Fruit fly (Drosophila melanogaster): ENCODE data around the gene CG34299.

CG34299 gene

DNA sequence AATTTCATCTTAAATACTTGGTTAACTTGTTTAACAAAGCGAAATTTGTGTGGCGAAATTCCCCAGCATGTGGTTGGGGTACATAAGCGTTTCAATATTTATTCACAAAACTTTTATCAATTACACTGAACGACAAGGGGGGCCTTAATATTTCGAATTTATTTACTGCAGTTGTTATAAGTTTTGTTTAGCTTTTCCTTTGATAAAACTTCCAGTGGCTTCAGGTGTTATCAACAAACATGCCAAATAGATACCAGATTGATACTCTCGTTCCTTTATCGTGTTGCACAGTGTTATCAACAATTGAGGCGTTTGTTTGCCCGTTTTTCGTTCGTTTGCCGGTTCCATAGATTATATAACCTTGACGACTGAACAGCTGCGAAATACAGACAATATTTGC is 30.9 kb downstream of the CG34299 start (continued):
- TF ChIP-seq CG5245 (GFP tag; optimal IDR thresholded peaks at IDR 0.05) (no peak), CG14014 (GFP tag; IDR thresholded peaks at IDR 0.05) (peak; percentile 28; the same call in 1 of the 2 replicates), Hmx (GFP tag; optimal IDR thresholded peaks at IDR 0.05) (no peak), CG4282 (GFP tag; optimal IDR thresholded peaks at IDR 0.05) (no peak), sim (GFP tag; IDR thresholded peaks at IDR 0.05) (no peak), ewg (GFP tag; optimal IDR thresholded peaks at IDR 0.05) (no peak), Aef1 (GFP tag; IDR thresholded peaks at IDR 0.05) (0 out of 3 replicates have a peak, but pooled peaks have one; percentile 14), CG6254 (GFP tag; optimal IDR thresholded peaks at IDR 0.05) (no peak)

DNA sequence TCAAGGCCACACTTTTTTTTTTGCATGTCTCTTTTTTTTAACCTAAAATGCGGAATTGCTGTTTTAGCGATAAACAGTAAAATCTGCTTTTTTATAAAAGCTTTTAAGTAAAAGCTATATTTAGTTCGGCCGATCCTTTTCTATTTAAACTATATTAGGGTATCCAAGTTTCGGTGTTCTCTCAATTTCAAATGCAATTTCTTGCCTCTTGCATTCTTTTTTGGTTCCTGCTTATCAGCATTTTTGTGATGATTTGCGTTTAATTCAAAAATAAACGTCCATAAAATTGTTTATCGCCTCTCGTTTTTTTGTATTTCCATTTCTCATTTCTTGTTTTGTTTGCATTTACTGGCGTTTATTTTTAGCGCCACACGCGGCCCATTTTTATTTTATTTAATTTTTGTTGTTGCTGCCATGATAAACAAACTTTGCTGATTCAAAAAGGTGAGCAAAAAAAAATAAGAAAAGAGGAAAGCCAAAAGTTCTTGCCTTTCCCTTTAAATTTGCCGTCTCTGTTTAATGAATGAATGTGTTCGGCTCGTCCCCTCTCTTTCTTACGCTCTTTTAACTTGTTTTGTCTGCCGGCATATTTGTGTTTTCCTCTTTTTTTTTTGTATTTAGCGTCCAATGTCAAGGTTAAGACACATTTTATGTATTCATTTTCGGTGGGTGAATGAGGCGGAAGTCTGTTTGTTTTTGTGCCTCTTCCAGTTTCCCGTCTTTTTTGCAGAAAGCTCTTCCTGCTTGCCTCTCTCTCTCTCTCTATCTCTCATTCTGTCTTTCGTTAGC is 32.2 kb downstream of the CG34299 start:
- TF ChIP-seq corto (GFP tag; optimal IDR thresholded peaks at IDR 0.05): peak; percentile 72
- peak in 1 of 2 experiments; percentile 1 for TF ChIP-seq Eip74EF (GFP tag; optimal IDR thresholded peaks at IDR 0.05)
- no peak for TF ChIP-seq CoRest (tag; optimal IDR thresholded peaks at IDR 0.05)
- no peak for TF ChIP-seq fd96Cb (tag; optimal IDR thresholded peaks at IDR 0.05)
- TF ChIP-seq pzg (GFP tag; optimal IDR thresholded peaks at IDR 0.05): no peak
- TF ChIP-seq CG1647 (GFP tag; optimal IDR thresholded peaks at IDR 0.05): no peak
- no peak for TF ChIP-seq Stat92E (GFP tag; optimal IDR thresholded peaks at IDR 0.05)
- no peak for TF ChIP-seq Fer2 (tag; optimal IDR thresholded peaks at IDR 0.05)
- no peak for TF ChIP-seq trh (GFP tag; optimal IDR thresholded peaks at IDR 0.05)
- no peak for TF ChIP-seq CG4730 (GFP tag; IDR thresholded peaks at IDR 0.05)
- TF ChIP-seq unc-4 (GFP tag; IDR thresholded peaks at IDR 0.05; ENCODE audit: partially characterized antibody): no peak
- TF ChIP-seq nom (GFP tag; optimal IDR thresholded peaks at IDR 0.05): peak; percentile 15
- TF ChIP-seq CG33557 (GFP tag; optimal IDR thresholded peaks at IDR 0.05): no peak
- TF ChIP-seq CG3065 (GFP tag; optimal IDR thresholded peaks at IDR 0.05): no peak
- TF ChIP-seq CkIIα-i1 (GFP tag; IDR thresholded peaks at IDR 0.05): no peak
- no peak for TF ChIP-seq Spps (tag; optimal IDR thresholded peaks at IDR 0.05)
- no peak for TF ChIP-seq MTF-1 (GFP tag; optimal IDR thresholded peaks at IDR 0.05; ENCODE audit: borderline replicate concordance)
- no peak for TF ChIP-seq eve (GFP tag; optimal IDR thresholded peaks at IDR 0.05)
- no peak for TF ChIP-seq ems (GFP tag; optimal IDR thresholded peaks at IDR 0.05)
- peak; percentile 64 for TF ChIP-seq abd-A (tag; optimal IDR thresholded peaks at IDR 0.05)
- no peak for TF ChIP-seq kni (GFP tag; optimal IDR thresholded peaks at IDR 0.05)
- no peak for TF ChIP-seq CG2712 (tag; optimal IDR thresholded peaks at IDR 0.05)
- no peak for TF ChIP-seq CG10274 (GFP tag; optimal IDR thresholded peaks at IDR 0.05)
- no peak for TF ChIP-seq lov (optimal IDR thresholded peaks at IDR 0.05)
- no peak for TF ChIP-seq lov (GFP tag; IDR thresholded peaks at IDR 0.05)
- no peak for TF ChIP-seq dysf (GFP tag; IDR thresholded peaks at IDR 0.05)
- peak; percentile 43 for TF ChIP-seq sqz (GFP tag; optimal IDR thresholded peaks at IDR 0.05)
- TF ChIP-seq onecut (GFP tag; IDR thresholded peaks at IDR 0.05): no peak
- TF ChIP-seq CG4854 (GFP tag; optimal IDR thresholded peaks at IDR 0.05): no peak
- TF ChIP-seq dmrt11E (tag; optimal IDR thresholded peaks at IDR 0.05): no peak
- no peak for TF ChIP-seq zen2 (GFP tag; IDR thresholded peaks at IDR 0.05; ENCODE audit: partially characterized antibody)
- TF ChIP-seq CG3847 (GFP tag; IDR thresholded peaks at IDR 0.05): no peak
- TF ChIP-seq CG7963 (GFP tag; IDR thresholded peaks at IDR 0.05; ENCODE audit: partially characterized antibody): no peak
- TF ChIP-seq CG16815 (GFP tag; optimal IDR thresholded peaks at IDR 0.05): no peak
- TF ChIP-seq sima (GFP tag; optimal IDR thresholded peaks at IDR 0.05): no peak
- TF ChIP-seq CG4820 (GFP tag; optimal IDR thresholded peaks at IDR 0.05): no peak
- TF ChIP-seq insv (GFP tag; optimal IDR thresholded peaks at IDR 0.05): no peak
- no peak for TF ChIP-seq wek (GFP tag; optimal IDR thresholded peaks at IDR 0.05)
- TF ChIP-seq crc (GFP tag; optimal IDR thresholded peaks at IDR 0.05): no peak

All from whole organism, embryonic.